Worm (Caenorhabditis elegans) whole organism, mixed stage, embryonic: Measurements from ENCODE around the gene Y110A2AL.10.

Experiments
- M03D4.4 ChIP-seq: sonication (generic microtip); optimal IDR thresholded peaks from 2 replicates; lab custom pipeline; 2017; ENCODE audit warnings: mild to moderate bottlenecking, missing genetic modification characterization, missing compliant biosample characterization
- bed-3 ChIP-seq: fragments of 200-800 bp; sonication (Bioruptor generic); optimal IDR thresholded peaks from 3 replicates; lab custom pipeline; 2018; ENCODE audit warnings: mild to moderate bottlenecking, missing genetic modification characterization, moderate library complexity, missing compliant biosample characterization
- blmp-1 ChIP-seq: fragments of 150-350 bp; optimal IDR thresholded peaks from 2 replicates; lab custom pipeline; 2014; ENCODE audit warnings: missing biosample characterization, missing genetic modification characterization
- ceh-39 ChIP-seq: fragments of 150-350 bp; optimal IDR thresholded peaks from 2 replicates; lab custom pipeline; 2014; ENCODE audit warnings: missing biosample characterization, missing genetic modification characterization
- ceh-43 ChIP-seq: fragments of 200-800 bp; sonication (Bioruptor generic); optimal IDR thresholded peaks from 2 replicates; lab custom pipeline; 2018; ENCODE audit warnings: mild to moderate bottlenecking, missing genetic modification characterization, moderate library complexity, missing compliant biosample characterization
- ceh-83 ChIP-seq: fragments of 200-800 bp; sonication (Bioruptor generic); optimal IDR thresholded peaks from 2 replicates; lab custom pipeline; 2018; ENCODE audit warnings: mild to moderate bottlenecking, missing genetic modification characterization, missing compliant biosample characterization
- ces-1 ChIP-seq: fragments of 150-350 bp; optimal IDR thresholded peaks from 2 replicates; lab custom pipeline; 2014; ENCODE audit warnings: missing biosample characterization, missing genetic modification reagents, missing genetic modification characterization
- drap-1 ChIP-seq: fragments of 200-800 bp; sonication (Bioruptor generic); optimal IDR thresholded peaks from 3 replicates; lab custom pipeline; 2018; ENCODE audit warnings: mild to moderate bottlenecking, missing genetic modification characterization, missing compliant biosample characterization
- elt-1 ChIP-seq: sonication (generic microtip); optimal IDR thresholded peaks from 2 replicates; lab custom pipeline; 2017; ENCODE audit warnings: missing genetic modification characterization, mild to moderate bottlenecking, missing compliant biosample characterization, antibody characterized with exemption, moderate library complexity, borderline replicate concordance; ENCODE audit not compliant: insufficient read depth
- elt-3 ChIP-seq: fragments of 150-350 bp; optimal IDR thresholded peaks from 2 replicates; lab custom pipeline; 2014; ENCODE audit warnings: missing biosample characterization, missing genetic modification characterization
- flh-1 ChIP-seq: fragments of 200-800 bp; sonication (Bioruptor generic); optimal IDR thresholded peaks from 2 replicates; lab custom pipeline; 2018; ENCODE audit warnings: mild to moderate bottlenecking, missing genetic modification characterization, moderate library complexity, missing compliant biosample characterization
- ham-2 ChIP-seq: fragments of 200-800 bp; sonication (Bioruptor generic); optimal IDR thresholded peaks from 2 replicates; lab custom pipeline; 2018; ENCODE audit warnings: mild to moderate bottlenecking, missing genetic modification characterization, missing compliant biosample characterization
- hlh-1 ChIP-seq: fragments of 150-350 bp; optimal IDR thresholded peaks from 2 replicates; lab custom pipeline; 2014; ENCODE audit warnings: missing biosample characterization, missing genetic modification reagents, missing genetic modification characterization
- lin-13 ChIP-seq: fragments of 150-350 bp; optimal IDR thresholded peaks from 2 replicates; lab custom pipeline; 2014; ENCODE audit warnings: missing biosample characterization, missing genetic modification characterization
- lin-32 ChIP-seq: fragments of 200-800 bp; sonication (Bioruptor generic); optimal IDR thresholded peaks from 2 replicates; lab custom pipeline; 2018; ENCODE audit warnings: mild to moderate bottlenecking, missing genetic modification characterization, missing compliant biosample characterization
- lsy-2 ChIP-seq: fragments of 150-350 bp; optimal IDR thresholded peaks from 2 replicates; lab custom pipeline; 2014; ENCODE audit warnings: missing biosample characterization, missing genetic modification characterization
- mab-5 ChIP-seq: fragments of 150-350 bp; optimal IDR thresholded peaks from 2 replicates; lab custom pipeline; 2014; ENCODE audit warnings: missing biosample characterization, missing genetic modification characterization
- mep-1 ChIP-seq: fragments of 150-350 bp; optimal IDR thresholded peaks from 2 replicates; lab custom pipeline; 2017; ENCODE audit warnings: missing biosample characterization, missing genetic modification reagents, missing genetic modification characterization, inconsistent platforms
- mls-2 ChIP-seq: sonication (generic microtip); optimal IDR thresholded peaks from 2 replicates; lab custom pipeline; 2016; ENCODE audit warnings: mild to moderate bottlenecking, missing genetic modification characterization, moderate library complexity, missing compliant biosample characterization
- nhr-12 ChIP-seq: fragments of 150-350 bp; optimal IDR thresholded peaks from 2 replicates; lab custom pipeline; 2014; ENCODE audit warnings: missing biosample characterization, missing genetic modification characterization
- nhr-2 ChIP-seq: fragments of 150-350 bp; optimal IDR thresholded peaks from 2 replicates; lab custom pipeline; 2014; ENCODE audit warnings: missing biosample characterization, missing genetic modification characterization
- nhr-28 ChIP-seq: fragments of 150-350 bp; optimal IDR thresholded peaks from 2 replicates; lab custom pipeline; 2014; ENCODE audit warnings: missing biosample characterization, missing genetic modification characterization
- nhr-76 ChIP-seq: sonication (generic microtip); optimal IDR thresholded peaks from 2 replicates; lab custom pipeline; 2017; ENCODE audit warnings: missing biosample characterization, missing genetic modification characterization
- pha-4 ChIP-seq: fragments of 150-350 bp; optimal IDR thresholded peaks from 2 replicates; lab custom pipeline; 2018; ENCODE audit warnings: missing biosample characterization, missing genetic modification reagents, missing genetic modification characterization
- sem-2 ChIP-seq: fragments of 200-800 bp; sonication (Bioruptor generic); optimal IDR thresholded peaks from 2 replicates; lab custom pipeline; 2018; ENCODE audit warnings: mild to moderate bottlenecking, missing genetic modification characterization, missing compliant biosample characterization
- snpc-4 ChIP-seq: fragments of 150-350 bp; optimal IDR thresholded peaks from 2 replicates; lab custom pipeline; 2014; ENCODE audit warnings: missing biosample characterization, missing genetic modification characterization
- sptf-1 ChIP-seq: sonication (generic microtip); optimal IDR thresholded peaks from 2 replicates; lab custom pipeline; 2017; ENCODE audit warnings: mild to moderate bottlenecking, missing genetic modification characterization, moderate library complexity, missing compliant biosample characterization
- unc-120 ChIP-seq: sonication (generic microtip); optimal IDR thresholded peaks from 2 replicates; lab custom pipeline; 2017; ENCODE audit warnings: missing genetic modification characterization, missing compliant biosample characterization; ENCODE audit not compliant: poor library complexity, severe bottlenecking
- unc-39 ChIP-seq: fragments of 150-350 bp; optimal IDR thresholded peaks from 2 replicates; lab custom pipeline; 2014; ENCODE audit warnings: missing biosample characterization, missing genetic modification characterization
- ztf-11 ChIP-seq: fragments of 150-350 bp; optimal IDR thresholded peaks from 2 replicates; lab custom pipeline; 2014; ENCODE audit warnings: missing biosample characterization, missing genetic modification characterization

The Y110A2AL.10 gene

DNA sequence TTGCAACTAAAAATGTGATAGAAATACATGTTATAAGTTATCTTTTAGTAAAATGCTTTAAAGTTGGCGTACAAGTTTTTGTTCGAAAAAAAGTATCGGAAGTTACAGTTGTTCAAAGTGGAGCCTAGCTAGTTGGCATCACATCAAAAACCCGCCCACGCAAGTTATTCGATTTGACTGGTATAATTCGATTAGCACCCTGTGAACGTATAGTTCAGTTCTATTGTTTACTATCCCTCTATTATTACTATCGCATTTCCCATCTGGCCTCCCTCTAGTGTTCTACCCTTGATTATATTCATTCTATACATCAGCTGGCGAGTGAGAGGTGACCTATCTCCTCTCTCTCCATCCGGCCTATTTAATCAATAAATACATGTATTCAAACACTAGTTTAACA is 32.7 kb downstream of the Y110A2AL.10 start, which contains the start of gene Y110A2AL.4:
Gene Y110A2AL.4, plus strand, starts transcription at position 301 of the 400 bp plus-strand sequence.
- TF ChIP-seq elt-1 (tag; lab: Kevin White, UChicago) = peak; percentile 12

DNA sequence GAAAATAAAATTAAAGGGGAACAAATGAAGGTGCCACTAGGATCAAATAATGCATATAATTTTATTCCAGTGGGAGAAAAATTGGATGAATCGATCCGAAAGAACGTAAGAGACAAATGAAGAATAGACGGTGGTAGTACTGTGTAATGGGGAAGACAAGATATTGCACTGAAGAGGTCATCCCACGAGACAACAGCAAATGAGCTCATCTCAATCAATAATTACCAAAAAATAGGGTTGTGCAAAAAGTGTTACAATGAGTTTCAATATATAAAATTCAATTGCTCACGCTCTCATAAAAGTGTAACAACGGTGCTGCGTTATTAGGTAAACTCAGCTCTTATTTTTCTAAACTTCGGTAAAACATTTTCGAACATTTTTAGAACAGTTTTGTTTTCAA is 34.9 kb downstream of the Y110A2AL.10 start, which contains the start of gene K12H6.7:
Gene K12H6.7, minus strand, starts transcription at position 101 of the 400 bp plus-strand sequence.
- TF ChIP-seq lsy-2 (tag; lab: Kevin White, UChicago) (no peak), nhr-2 (tag; lab: Kevin White, UChicago) (no peak), snpc-4 (tag; lab: Kevin White, UChicago) (no peak), drap-1 (GFP tag; lab: Kevin White, UChicago) (no peak), ceh-43 (no peak), unc-120 (tag; lab: Kevin White, UChicago) (no peak), nhr-28 (tag; lab: Kevin White, UChicago) (no peak), sem-2 (GFP tag; lab: Kevin White, UChicago) (no peak), ceh-39 (tag; lab: Kevin White, UChicago) (no peak), mab-5 (tag; lab: Kevin White, UChicago) (no peak), bed-3 (no peak), mls-2 (no peak), nhr-76 (tag; lab: Kevin White, UChicago) (no peak), hlh-1 (tag; lab: Kevin White, UChicago) (no peak), ces-1 (GFP tag; lab: Kevin White, UChicago) (no peak), mep-1 (tag; lab: Kevin White, UChicago) (no peak), ham-2 (GFP tag; lab: Kevin White, UChicago) (no peak), ceh-83 (GFP tag; lab: Kevin White, UChicago) (no peak), elt-3 (tag; lab: Kevin White, UChicago) (no peak)

DNA sequence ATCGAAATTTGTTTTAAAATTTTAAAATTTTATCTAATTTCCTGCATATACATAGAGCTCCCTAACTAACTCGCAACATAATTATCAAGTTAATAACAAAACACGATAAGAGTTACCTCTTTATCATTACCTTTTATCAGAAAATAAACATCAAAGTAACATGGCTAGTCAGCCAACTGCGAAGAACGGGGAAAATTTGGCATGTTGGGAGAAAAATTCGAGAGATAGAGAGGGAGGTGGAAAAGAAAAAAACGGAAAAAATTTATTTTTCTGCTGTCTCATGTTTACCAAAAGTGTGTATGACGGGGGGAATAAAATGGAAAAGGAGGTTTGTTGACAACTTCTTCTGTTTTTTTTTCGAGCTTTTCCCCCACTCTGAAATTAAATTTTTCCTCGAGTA is 37.6 kb downstream of the Y110A2AL.10 start:
- TF ChIP-seq mep-1 (tag; lab: Kevin White, UChicago) = no peak
- peak; percentile 8 for TF ChIP-seq ces-1 (GFP tag; lab: Kevin White, UChicago)
- TF ChIP-seq unc-120 (tag; lab: Kevin White, UChicago) = no peak
- TF ChIP-seq ztf-11 (tag; lab: Kevin White, UChicago) = no peak
- TF ChIP-seq M03D4.4 (tag; lab: Kevin White, UChicago) = no peak

DNA sequence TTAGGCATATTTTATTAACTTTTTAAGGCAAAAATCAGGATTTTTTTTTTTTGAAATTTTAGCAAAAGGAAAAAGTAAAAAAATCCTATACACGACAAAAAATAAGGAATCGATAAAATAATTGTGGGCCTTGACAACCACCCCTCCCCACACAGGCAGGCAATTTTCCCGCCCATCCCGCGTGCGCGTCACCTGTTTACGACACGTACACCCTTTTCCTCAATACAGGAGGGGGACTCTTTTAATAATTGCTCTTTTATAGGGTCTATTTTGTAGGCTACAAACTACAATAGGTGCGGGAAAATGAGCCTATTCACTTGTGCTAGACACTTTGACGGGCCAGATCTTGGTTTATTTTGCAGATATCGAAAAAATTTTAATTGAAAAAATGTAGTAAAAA is 39.2 kb downstream of the Y110A2AL.10 start:
- no peak for TF ChIP-seq sptf-1 (tag; lab: Kevin White, UChicago)
- TF ChIP-seq ces-1 (GFP tag; lab: Kevin White, UChicago) = no peak
- peak; percentile 52 for TF ChIP-seq nhr-12 (tag; lab: Kevin White, UChicago)
- TF ChIP-seq pha-4 = no peak
- no peak for TF ChIP-seq nhr-2 (tag; lab: Kevin White, UChicago)
- no peak for TF ChIP-seq lin-32 (GFP tag; lab: Kevin White, UChicago)
- TF ChIP-seq hlh-1 (tag; lab: Kevin White, UChicago) = peak; percentile 81
- no peak for TF ChIP-seq nhr-76 (tag; lab: Kevin White, UChicago)
- TF ChIP-seq mls-2 = peak; percentile 34
- no peak for TF ChIP-seq mab-5 (tag; lab: Kevin White, UChicago)
- TF ChIP-seq ceh-83 (GFP tag; lab: Kevin White, UChicago) = no peak
- no peak for TF ChIP-seq flh-1
- no peak for TF ChIP-seq unc-39 (tag; lab: Kevin White, UChicago)
- peak; percentile 52 for TF ChIP-seq ceh-39 (tag; lab: Kevin White, UChicago)
- TF ChIP-seq blmp-1 (tag; lab: Kevin White, UChicago) = no peak
- TF ChIP-seq ceh-43 = peak; percentile 61
- no peak for TF ChIP-seq nhr-28 (tag; lab: Kevin White, UChicago)
- no peak for TF ChIP-seq lin-13 (tag; lab: Kevin White, UChicago)
- no peak for TF ChIP-seq ham-2 (GFP tag; lab: Kevin White, UChicago)
- TF ChIP-seq sem-2 (GFP tag; lab: Kevin White, UChicago) = no peak
- TF ChIP-seq, all 35 proteins: peak for 5

DNA sequence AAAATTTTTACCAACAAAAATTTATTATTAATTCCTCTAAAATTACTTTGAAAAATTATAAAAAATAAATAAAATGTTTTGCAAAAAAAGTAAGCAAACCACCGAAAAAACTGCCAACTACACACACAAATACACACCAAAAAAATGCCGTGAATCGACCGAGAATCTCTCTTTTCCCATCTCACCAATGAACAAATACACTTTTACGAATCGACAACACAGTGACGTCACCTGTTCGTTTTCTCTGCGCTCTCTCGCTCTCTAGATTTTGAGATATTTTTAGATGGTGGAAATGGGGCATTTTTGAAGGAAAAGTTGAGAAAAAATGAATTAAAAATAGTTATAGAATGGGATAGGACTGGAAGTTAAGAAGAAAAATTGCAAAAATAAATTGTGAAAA is 39.6 kb downstream of the Y110A2AL.10 start:
- peak; percentile 1 for TF ChIP-seq hlh-1 (tag; lab: Kevin White, UChicago)
- no peak for TF ChIP-seq ceh-83 (GFP tag; lab: Kevin White, UChicago)
